Fruit fly (Drosophila melanogaster) whole organism, prepupa: ENCODE measurements around the gene Tet.

Source experiments
- Blimp-1 ChIP-seq: fragments of 200-800 bp; sonication (Bioruptor generic); optimal IDR thresholded peaks from 3 replicates; lab custom pipeline; 2017; ENCODE audit warnings: missing biosample characterization, missing genetic modification characterization, mild to moderate bottlenecking, moderate library complexity, missing genetic modification reagents
- CG10631 ChIP-seq: fragments of 200-800 bp; sonication (Bioruptor generic); optimal IDR thresholded peaks from 2 replicates; lab custom pipeline; 2016; ENCODE audit warnings: missing biosample characterization, missing genetic modification characterization
- CG10669 ChIP-seq: fragments of 200-800 bp; sonication (Bioruptor generic); optimal IDR thresholded peaks from 3 replicates; lab custom pipeline; 2018; ENCODE audit warnings: missing biosample characterization, mild to moderate bottlenecking, missing genetic modification characterization, moderate library complexity
- CG16779 ChIP-seq: fragments of 200-800 bp; sonication (Bioruptor generic); optimal IDR thresholded peaks from 3 replicates; lab custom pipeline; 2017; ENCODE audit warnings: missing biosample characterization, mild to moderate bottlenecking, missing genetic modification characterization
- CG3032 ChIP-seq: fragments of 200-800 bp; optimal IDR thresholded peaks from 2 replicates; lab custom pipeline; 2019; ENCODE audit warnings: missing biosample characterization, mild to moderate bottlenecking, missing genetic modification characterization, moderate library complexity
- CG4318 ChIP-seq: fragments of 200-800 bp; sonication (Bioruptor generic); optimal IDR thresholded peaks from 3 replicates; lab custom pipeline; 2017; ENCODE audit warnings: missing biosample characterization, mild to moderate bottlenecking, missing genetic modification characterization
- CG7368 ChIP-seq: fragments of 200-800 bp; sonication (Bioruptor generic); optimal IDR thresholded peaks from 3 replicates; lab custom pipeline; 2016; ENCODE audit warnings: missing biosample characterization, missing genetic modification characterization
- Eip78C ChIP-seq: fragments of 200-800 bp; sonication (Bioruptor generic); peaks from one replicate; lab custom pipeline; 2016; ENCODE audit warnings: missing biosample characterization, missing genetic modification characterization
- Eip93F ChIP-seq: fragments of 200-800 bp; sonication (Bioruptor generic); optimal IDR thresholded peaks from 2 replicates; lab custom pipeline; 2016; ENCODE audit warnings: missing biosample characterization, mild to moderate bottlenecking, missing genetic modification characterization
- Ets96B ChIP-seq: fragments of 200-800 bp; optimal IDR thresholded peaks from 2 replicates; lab custom pipeline; 2019; ENCODE audit warnings: missing biosample characterization, mild to moderate bottlenecking, missing genetic modification characterization, moderate library complexity
- Sox15 ChIP-seq: fragments of 200-800 bp; sonication (Bioruptor generic); optimal IDR thresholded peaks from 3 replicates; lab custom pipeline; 2016; ENCODE audit warnings: missing biosample characterization, missing genetic modification characterization
- net ChIP-seq: fragments of 200-800 bp; sonication (Bioruptor generic); optimal IDR thresholded peaks from 3 replicates; lab custom pipeline; 2016; ENCODE audit warnings: missing biosample characterization, missing genetic modification characterization

DNA sequence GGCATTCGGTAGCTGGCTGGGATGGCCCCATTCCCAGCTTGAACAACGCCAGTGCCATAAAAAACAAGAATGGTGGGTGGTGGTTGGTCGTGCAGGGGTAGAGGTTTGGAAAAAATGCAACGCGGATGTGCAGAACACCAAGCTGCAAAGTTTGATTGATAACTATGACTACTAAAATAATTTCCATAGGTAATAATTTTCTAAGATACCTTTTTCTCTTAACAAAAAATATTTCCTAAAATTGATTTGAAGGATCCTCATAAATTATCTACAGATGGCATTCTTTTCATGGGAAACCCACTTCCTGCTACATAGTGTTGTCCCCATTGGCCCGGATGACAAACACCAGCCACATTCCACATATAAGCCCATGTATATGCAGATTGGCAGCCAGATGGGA, 30.7 kb downstream of the Tet start:
- TF ChIP-seq CG4318 (GFP tag; lab: Kevin White, UChicago), result no peak
- peak; percentile 22 for TF ChIP-seq CG3032 (tag; lab: Kevin White, UChicago)
- TF ChIP-seq Blimp-1 (GFP tag; lab: Kevin White, UChicago), result no peak
- no peak for TF ChIP-seq Eip93F
- TF ChIP-seq Ets96B (tag; lab: Kevin White, UChicago), result peak; percentile 48
- peak; percentile 36 for TF ChIP-seq CG10631 (GFP tag; lab: Kevin White, UChicago)
- no peak for TF ChIP-seq CG7368 (GFP tag; lab: Kevin White, UChicago)
- peak; percentile 89 for TF ChIP-seq Eip78C (GFP tag; lab: Kevin White, UChicago)
- no peak for TF ChIP-seq CG16779
- peak; percentile 26 for TF ChIP-seq CG10669 (GFP tag; lab: Kevin White, UChicago)
- no peak for TF ChIP-seq net (GFP tag; lab: Kevin White, UChicago)
- no peak for TF ChIP-seq Sox15 (GFP tag; lab: Kevin White, UChicago)
